Worm (Caenorhabditis elegans) whole organism, young adult: ENCODE data around the gene R05H5.7.

Experiments used
- F49E8.2 ChIP-seq: sonication (generic microtip); optimal IDR thresholded peaks from 3 replicates; lab custom pipeline; 2017; ENCODE audit warnings: missing genetic modification characterization, mild to moderate bottlenecking, missing compliant biosample characterization, antibody characterized with exemption, moderate library complexity; ENCODE audit not compliant: insufficient read depth
- Y79H2A.3 ChIP-seq: fragments of 200-800 bp; sonication (Bioruptor generic); conservative IDR thresholded peaks from 2 replicates; pipeline ENCODE4 v1.3.6; 2022; ENCODE audit warnings: missing genetic modification reagents, missing genetic modification characterization, missing compliant biosample characterization
- ama-1 ChIP-seq, 3 experiments: fragments of 150-350 bp in 1 of 3; sonication (generic microtip) in 2 of 3; optimal IDR thresholded peaks; 2 replicates each; lab custom pipeline; 2014 to 2018; ENCODE audit warnings: missing biosample characterization in 2 of 3, missing genetic modification characterization in 2 of 3, missing genetic modification reagents in 2 of 3
- athp-1 ChIP-seq: sonication (generic microtip); optimal IDR thresholded peaks from 2 replicates; lab custom pipeline; 2017; ENCODE audit warnings: mild to moderate bottlenecking, missing genetic modification characterization, missing compliant biosample characterization
- attf-5 ChIP-seq: fragments of 200-800 bp; sonication (Bioruptor generic); optimal IDR thresholded peaks from 2 replicates; lab custom pipeline; 2018; ENCODE audit warnings: mild to moderate bottlenecking, missing genetic modification characterization, missing compliant biosample characterization
- cebp-2 ChIP-seq: fragments of 200-800 bp; sonication (Bioruptor generic); IDR thresholded peaks from 2 replicates; pipeline ENCODE4 v1.3.6; 2022; ENCODE audit warnings: missing genetic modification characterization, missing compliant biosample characterization
- dpl-1 ChIP-seq: fragments of 150-350 bp; optimal IDR thresholded peaks from 2 replicates; lab custom pipeline; 2014; ENCODE audit warnings: missing biosample characterization, missing genetic modification reagents, missing genetic modification characterization
- hrde-1 ChIP-seq: sonication (generic microtip); optimal IDR thresholded peaks from 2 replicates; lab custom pipeline; 2016; ENCODE audit warnings: missing genetic modification characterization, mild to moderate bottlenecking, missing compliant biosample characterization, moderate library complexity, missing genotype, missing genetic modification reagents, borderline replicate concordance
- lsl-1 ChIP-seq: fragments of 200-800 bp; sonication (Bioruptor generic); optimal IDR thresholded peaks from 2 replicates; lab custom pipeline; 2018; ENCODE audit warnings: mild to moderate bottlenecking, missing genetic modification characterization, moderate library complexity, missing compliant biosample characterization
- madf-3 ChIP-seq: fragments of 200-800 bp; sonication (Bioruptor generic); IDR thresholded peaks from 2 replicates; pipeline ENCODE4 v1.3.6; 2022; ENCODE audit warnings: missing genetic modification reagents, missing genetic modification characterization, missing compliant biosample characterization
- unc-62 ChIP-seq: fragments of 150-350 bp; optimal IDR thresholded peaks from 2 replicates; lab custom pipeline; 2014; ENCODE audit warnings: missing biosample characterization, missing genetic modification reagents, missing genetic modification characterization
- ztf-18 ChIP-seq: sonication (generic microtip); optimal IDR thresholded peaks from 2 replicates; lab custom pipeline; 2016; ENCODE audit warnings: missing genotype, mild to moderate bottlenecking, missing genetic modification characterization, missing compliant biosample characterization

DNA sequence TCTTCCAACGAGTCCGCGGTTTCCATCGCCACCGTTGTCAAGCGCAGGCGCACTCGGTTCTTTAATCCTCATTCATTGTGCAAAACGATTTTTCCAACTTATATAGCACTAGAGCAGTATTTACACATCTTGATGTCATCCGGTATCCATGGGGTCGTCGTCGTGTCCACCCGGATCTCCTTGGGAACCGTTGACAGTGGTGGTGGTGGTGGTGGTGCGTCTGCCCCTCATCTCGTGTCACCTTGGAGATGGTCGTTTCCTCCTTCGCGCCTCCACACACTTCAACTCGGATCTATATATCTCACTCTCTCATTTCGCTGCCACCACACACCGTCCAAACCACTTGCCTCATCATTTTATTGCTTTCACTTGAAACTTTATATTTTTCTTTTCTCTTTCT lies 29.5 kb upstream of the R05H5.7 start:
- no peak for TF ChIP-seq ztf-18 (tag; lab: Kevin White, UChicago)
- TF ChIP-seq attf-5 (GFP tag; lab: Kevin White, UChicago) = no peak
- no peak for TF ChIP-seq ama-1 (optimal IDR thresholded peaks at IDR 0.05; lab: Kevin White, UChicago)
- no peak for TF ChIP-seq ama-1 (GFP tag; optimal IDR thresholded peaks at IDR 0.05; lab: Kevin White, UChicago)
- no peak for TF ChIP-seq cebp-2 (GFP tag; lab: Robert Waterston, UW)
- TF ChIP-seq lsl-1 = no peak
- TF ChIP-seq hrde-1 = no peak
- no peak for TF ChIP-seq madf-3 (GFP tag; lab: Robert Waterston, UW)
- TF ChIP-seq unc-62 (GFP tag; lab: Kevin White, UChicago) = no peak
- no peak for TF ChIP-seq Y79H2A.3 (GFP tag; lab: Robert Waterston, UW)
- no peak for TF ChIP-seq athp-1 (tag; lab: Kevin White, UChicago)
- TF ChIP-seq dpl-1 (GFP tag; lab: Kevin White, UChicago) = no peak
- no peak for TF ChIP-seq F49E8.2 (tag; lab: Kevin White, UChicago)
